Worm (Caenorhabditis elegans): Measurements from ENCODE around the gene esyt-2.
A peak's percentile ranks its signal among the peaks of the same experiment; 100 is the strongest.

The esyt-2 gene

ce11 chrIII:6213915-6214314 lies 16.9 kb downstream of the esyt-2 start, which contains the start of gene C23G10.10:
C23G10.10 (minus strand) TSS chrIII:6214015.
- TF ChIP-seq nhr-237 (tag; optimal IDR thresholded peaks at IDR 0.05) (no peak), unc-39 (tag; optimal IDR thresholded peaks at IDR 0.05) (no peak), ceh-83 (GFP tag; optimal IDR thresholded peaks at IDR 0.05) (no peak), ham-2 (GFP tag; optimal IDR thresholded peaks at IDR 0.05) (no peak)

DNA sequence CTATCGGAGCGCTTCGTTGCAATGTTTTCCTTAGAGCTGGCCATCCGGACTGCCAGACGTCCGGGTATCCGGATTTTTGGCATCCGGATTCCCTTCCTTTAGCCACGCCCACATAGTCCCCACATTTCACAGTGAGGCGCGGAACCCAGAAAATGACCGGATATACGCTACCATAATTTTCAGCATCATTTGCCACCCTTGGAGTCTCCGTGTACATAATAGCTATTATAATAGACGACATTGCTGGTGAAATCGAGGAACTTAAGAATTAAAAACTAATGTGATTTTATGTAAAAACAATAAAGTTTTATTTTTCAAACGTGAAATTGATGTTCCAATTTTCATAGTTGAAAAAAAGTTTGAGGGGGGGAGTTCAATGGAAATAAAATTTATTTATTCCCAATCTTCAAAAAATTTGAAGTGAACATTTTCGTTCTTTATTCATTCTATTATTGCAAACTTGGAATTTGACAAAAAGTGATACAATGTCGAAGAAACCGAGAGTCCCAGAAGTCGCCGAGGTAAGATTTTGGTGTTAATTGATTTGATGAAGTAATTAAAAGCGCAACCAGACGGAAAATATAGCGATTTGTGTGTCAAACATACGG lies 20.5 kb downstream of the esyt-2 start:
- TF ChIP-seq nhr-76 (tag; optimal IDR thresholded peaks at IDR 0.05) = no peak
- no peak for TF ChIP-seq tbx-8 (GFP tag; optimal IDR thresholded peaks at IDR 0.05)
- TF ChIP-seq lin-13 (tag; optimal IDR thresholded peaks at IDR 0.05) = no peak
- TF ChIP-seq zip-8 (tag; optimal IDR thresholded peaks at IDR 0.05) = no peak
- no peak for TF ChIP-seq ceh-43 (GFP tag; optimal IDR thresholded peaks at IDR 0.05)
- TF ChIP-seq hlh-1 (tag; optimal IDR thresholded peaks at IDR 0.05) = no peak
- TF ChIP-seq cnd-1 (tag; optimal IDR thresholded peaks at IDR 0.05) = no peak

ce11 chrIII:6208984-6209383 lies 21.8 kb downstream of the esyt-2 start, which contains the start of gene C23G10.1:
C23G10.1 (plus strand) TSS chrIII:6209284.
- TF ChIP-seq lsy-2 (tag; optimal IDR thresholded peaks at IDR 0.05) (no peak), cnd-1 (tag; optimal IDR thresholded peaks at IDR 0.05) (no peak)

DNA sequence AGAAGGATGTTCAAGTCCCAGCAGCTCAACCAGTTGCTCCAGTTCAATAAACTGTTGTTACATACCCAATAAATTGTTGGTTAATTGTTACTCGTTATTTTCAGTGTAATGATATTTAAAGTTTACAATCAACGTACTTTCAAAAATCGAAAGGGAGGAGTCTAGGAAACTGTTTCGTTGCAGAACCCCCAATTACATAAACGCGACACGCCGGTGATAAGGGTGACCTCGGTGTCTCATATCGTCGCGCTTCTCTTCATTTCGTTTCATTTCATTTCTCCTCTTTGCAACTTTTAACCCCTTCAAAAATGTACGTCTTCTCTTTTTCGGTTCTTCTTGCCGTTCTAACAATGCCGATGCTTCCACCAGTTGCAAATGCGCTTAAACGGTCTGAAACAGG lies 22.9 kb downstream of the esyt-2 start, which contains the start of gene C23G10.2:
C23G10.2 (plus strand) TSS at position 184 of the 400 bp plus-strand sequence.
- no peak for TF ChIP-seq nhr-2 (tag; optimal IDR thresholded peaks at IDR 0.05)
- no peak for TF ChIP-seq mab-5 (tag; optimal IDR thresholded peaks at IDR 0.05)
- no peak for TF ChIP-seq zip-8 (tag; optimal IDR thresholded peaks at IDR 0.05)
- no peak for TF ChIP-seq hlh-1 (tag; optimal IDR thresholded peaks at IDR 0.05)
- no peak for TF ChIP-seq mep-1 (tag; optimal IDR thresholded peaks at IDR 0.05)
- TF ChIP-seq ceh-39 (tag; optimal IDR thresholded peaks at IDR 0.05) = no peak
- no peak for TF ChIP-seq snpc-4 (tag; optimal IDR thresholded peaks at IDR 0.05)
- no peak for TF ChIP-seq unc-39 (tag; optimal IDR thresholded peaks at IDR 0.05)
- no peak for TF ChIP-seq ceh-83 (GFP tag; optimal IDR thresholded peaks at IDR 0.05)
- no peak for TF ChIP-seq cnd-1 (tag; optimal IDR thresholded peaks at IDR 0.05)
- TF ChIP-seq unc-120 (tag; optimal IDR thresholded peaks at IDR 0.05; ENCODE audit: poor library complexity, severe bottlenecking) = no peak
- no peak for TF ChIP-seq M03D4.4 (tag; optimal IDR thresholded peaks at IDR 0.05)
- TF ChIP-seq lin-13 (tag; optimal IDR thresholded peaks at IDR 0.05) = no peak
- TF ChIP-seq elt-1 (tag; optimal IDR thresholded peaks at IDR 0.05; ENCODE audit: borderline replicate concordance, insufficient read depth) = no peak
- TF ChIP-seq flh-1 (GFP tag; optimal IDR thresholded peaks at IDR 0.05) = no peak
- no peak for TF ChIP-seq sptf-1 (tag; optimal IDR thresholded peaks at IDR 0.05)
- TF ChIP-seq nhr-28 (tag; optimal IDR thresholded peaks at IDR 0.05) = no peak
- TF ChIP-seq nhr-76 (tag; optimal IDR thresholded peaks at IDR 0.05) = no peak
- TF ChIP-seq sem-2 (GFP tag; optimal IDR thresholded peaks at IDR 0.05) = no peak

ce11 chrIII:6207046-6207445 lies 23.7 kb downstream of the esyt-2 start:
- TF ChIP-seq tbx-8 (GFP tag; optimal IDR thresholded peaks at IDR 0.05) (no peak), nhr-2 (tag; optimal IDR thresholded peaks at IDR 0.05) (no peak), ces-1 (GFP tag; optimal IDR thresholded peaks at IDR 0.05) (no peak), bed-3 (GFP tag; optimal IDR thresholded peaks at IDR 0.05) (no peak)

DNA sequence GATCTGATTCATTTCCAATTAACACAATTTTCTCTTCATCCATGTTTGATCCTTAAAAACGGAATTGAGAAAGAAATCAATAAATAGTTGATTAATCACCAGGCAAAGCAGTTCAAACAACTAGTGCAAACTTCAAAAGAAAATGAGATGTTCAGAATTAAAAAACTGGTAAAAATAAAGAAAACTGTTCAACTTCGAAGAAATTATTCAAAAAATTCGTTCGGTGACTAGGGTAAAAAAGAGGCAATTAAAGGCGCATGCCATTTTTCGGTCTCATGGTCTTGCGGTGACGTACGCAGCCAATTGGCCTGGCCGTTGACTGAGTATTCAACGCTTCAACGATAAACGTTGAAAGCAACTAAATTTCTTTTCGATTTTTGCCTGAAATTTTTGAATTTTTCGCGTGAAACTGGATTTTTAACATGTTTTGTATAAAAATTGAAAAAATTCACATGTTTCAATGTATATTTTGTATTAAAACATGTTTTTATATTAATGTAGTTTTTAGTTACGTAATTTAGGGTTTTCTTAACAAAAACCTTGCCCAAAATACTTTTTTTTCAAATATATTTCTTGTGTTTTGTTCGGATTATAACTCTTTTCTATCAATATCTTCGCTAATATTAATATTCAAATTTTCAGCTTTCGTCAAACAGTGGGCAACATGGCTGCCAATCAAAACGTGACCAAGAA lies 24.5 kb downstream of the esyt-2 start, which contains the start of the genes sna-3 and rps-3:
sna-3 (minus strand) TSS at position 51 of the 693 bp plus-strand sequence.
rps-3 (plus strand) TSS at position 643 of the 693 bp plus-strand sequence.
- TF ChIP-seq M03D4.4 (tag; optimal IDR thresholded peaks at IDR 0.05) (no peak), ceh-39 (tag; optimal IDR thresholded peaks at IDR 0.05) (peak; percentile 74), nhr-28 (tag; optimal IDR thresholded peaks at IDR 0.05) (no peak), elt-1 (tag; optimal IDR thresholded peaks at IDR 0.05; ENCODE audit: borderline replicate concordance, insufficient read depth) (no peak), mls-2 (tag; optimal IDR thresholded peaks at IDR 0.05) (peak; percentile 69), blmp-1 (tag; optimal IDR thresholded peaks at IDR 0.05) (no peak), unc-62 (GFP tag; optimal IDR thresholded peaks at IDR 0.05) (peak; percentile 14), sem-2 (GFP tag; optimal IDR thresholded peaks at IDR 0.05) (no peak), unc-120 (tag; optimal IDR thresholded peaks at IDR 0.05; ENCODE audit: poor library complexity, severe bottlenecking) (peak; percentile 49), hlh-1 (tag; optimal IDR thresholded peaks at IDR 0.05) (peak; percentile 60), pha-4 (tag; optimal IDR thresholded peaks at IDR 0.05) (peak; percentile 32), nhr-76 (tag; optimal IDR thresholded peaks at IDR 0.05) (no peak), mep-1 (tag; optimal IDR thresholded peaks at IDR 0.05) (peak; percentile 83), nhr-2 (tag; optimal IDR thresholded peaks at IDR 0.05) (peak; percentile 43), lsy-2 (tag; optimal IDR thresholded peaks at IDR 0.05) (peak; percentile 87), sptf-1 (tag; optimal IDR thresholded peaks at IDR 0.05) (peak; percentile 35), ceh-83 (GFP tag; optimal IDR thresholded peaks at IDR 0.05) (no peak), mab-5 (tag; optimal IDR thresholded peaks at IDR 0.05) (no peak), lin-13 (tag; optimal IDR thresholded peaks at IDR 0.05) (peak; percentile 75), flh-1 (GFP tag; optimal IDR thresholded peaks at IDR 0.05) (no peak), nhr-12 (tag; optimal IDR thresholded peaks at IDR 0.05) (no peak), unc-39 (tag; optimal IDR thresholded peaks at IDR 0.05) (no peak), tbx-8 (GFP tag; optimal IDR thresholded peaks at IDR 0.05) (no peak), drap-1 (GFP tag; optimal IDR thresholded peaks at IDR 0.05) (no peak), nhr-237 (tag; optimal IDR thresholded peaks at IDR 0.05) (peak; percentile 63), ceh-43 (GFP tag; optimal IDR thresholded peaks at IDR 0.05) (no peak)
